Worm (Caenorhabditis elegans): Measurements from ENCODE around the gene gpb-1.

- TF ChIP-seq zag-1 (tag; optimal IDR thresholded peaks at IDR 0.05) (peak; percentile 90), R02D3.7 (tag; optimal IDR thresholded peaks at IDR 0.05) (no peak), ceh-16 (tag; optimal IDR thresholded peaks at IDR 0.05) (no peak)
These were observed 1.6 kb downstream of the gpb-1 start for ce11 chrII:11746782-11747288.

Measured in whole organism, L2 larva.